Fruit fly (Drosophila melanogaster): Measurements from ENCODE around the gene CG32152.

The CG32152 gene

DNA sequence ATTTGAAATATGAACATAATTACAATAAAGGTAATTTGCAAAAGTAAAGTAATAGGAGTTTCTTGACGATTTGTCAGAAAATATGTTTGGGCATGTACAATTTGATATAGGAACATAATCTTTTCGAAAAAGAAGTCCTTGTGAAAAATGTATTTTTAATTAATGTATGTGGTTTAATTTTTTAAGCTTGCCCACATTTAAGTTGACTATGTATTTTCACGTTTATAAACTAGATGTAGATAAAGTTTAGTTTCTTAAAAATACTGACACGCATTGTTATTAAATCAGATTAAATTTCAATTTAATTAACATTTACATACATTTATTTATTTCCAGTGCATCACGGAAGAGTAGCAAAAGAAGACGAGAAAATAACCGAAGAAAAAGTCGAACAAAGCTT is 32.7 kb upstream of the CG32152 start:
- peak; percentile 67 for TF ChIP-seq brk (GFP tag; optimal IDR thresholded peaks at IDR 0.05)
- no peak for TF ChIP-seq Dif (GFP tag; optimal IDR thresholded peaks at IDR 0.05; ENCODE audit: partially characterized antibody)
- TF ChIP-seq Mio (GFP tag; optimal IDR thresholded peaks at IDR 0.05) = no peak
- TF ChIP-seq sv (GFP tag; optimal IDR thresholded peaks at IDR 0.05) = no peak
- peak; percentile 18 for TF ChIP-seq Hnf4 (GFP tag; optimal IDR thresholded peaks at IDR 0.05)
- TF ChIP-seq Sp1 (GFP tag; optimal IDR thresholded peaks at IDR 0.05) = peak; percentile 82
- no peak for TF ChIP-seq dl (GFP tag; optimal IDR thresholded peaks at IDR 0.05; ENCODE audit: insufficient read depth in 1 of 2, partially characterized antibody in 2 of 2)
- peak; percentile 64 for TF ChIP-seq h (GFP tag; optimal IDR thresholded peaks at IDR 0.05)
- no peak for TF ChIP-seq CrebA (GFP tag; optimal IDR thresholded peaks at IDR 0.05; ENCODE audit: borderline replicate concordance)
- peak; percentile 59 for TF ChIP-seq rgr (GFP tag; optimal IDR thresholded peaks at IDR 0.05)
- TF ChIP-seq sage (GFP tag; optimal IDR thresholded peaks at IDR 0.05) = no peak
- peak; percentile 4 for TF ChIP-seq woc (GFP tag; optimal IDR thresholded peaks at IDR 0.05)
- TF ChIP-seq OdsH (GFP tag; optimal IDR thresholded peaks at IDR 0.05) = peak; percentile 29
- TF ChIP-seq pan (optimal IDR thresholded peaks at IDR 0.05) = no peak
- peak; percentile 50 for TF ChIP-seq ey (GFP tag; optimal IDR thresholded peaks at IDR 0.05)
- peak; percentile 29 for TF ChIP-seq dmrt93B (GFP tag; optimal IDR thresholded peaks at IDR 0.05)
- TF ChIP-seq HLH106 (tag; optimal IDR thresholded peaks at IDR 0.05) = peak; percentile 64
- peak; percentile 71 for TF ChIP-seq fru (GFP tag; optimal IDR thresholded peaks at IDR 0.05)
- peak; percentile 58 for TF ChIP-seq tai (GFP tag; optimal IDR thresholded peaks at IDR 0.05)
- TF ChIP-seq Dfd (GFP tag; optimal IDR thresholded peaks at IDR 0.05) = no peak
- peak; percentile 28 for TF ChIP-seq Jra (GFP tag; optimal IDR thresholded peaks at IDR 0.05)
- peak in 1 of 2 experiments; percentile 57 for TF ChIP-seq foxo (GFP tag; optimal IDR thresholded peaks at IDR 0.05)
- TF ChIP-seq dsf (GFP tag; optimal IDR thresholded peaks at IDR 0.05; ENCODE audit: borderline replicate concordance) = no peak
- peak; percentile 61 for TF ChIP-seq br (GFP tag; optimal IDR thresholded peaks at IDR 0.05)
- TF ChIP-seq GATAd (GFP tag; optimal IDR thresholded peaks at IDR 0.05) = no peak
- peak; percentile 41 for TF ChIP-seq psq (GFP tag; optimal IDR thresholded peaks at IDR 0.05)

DNA sequence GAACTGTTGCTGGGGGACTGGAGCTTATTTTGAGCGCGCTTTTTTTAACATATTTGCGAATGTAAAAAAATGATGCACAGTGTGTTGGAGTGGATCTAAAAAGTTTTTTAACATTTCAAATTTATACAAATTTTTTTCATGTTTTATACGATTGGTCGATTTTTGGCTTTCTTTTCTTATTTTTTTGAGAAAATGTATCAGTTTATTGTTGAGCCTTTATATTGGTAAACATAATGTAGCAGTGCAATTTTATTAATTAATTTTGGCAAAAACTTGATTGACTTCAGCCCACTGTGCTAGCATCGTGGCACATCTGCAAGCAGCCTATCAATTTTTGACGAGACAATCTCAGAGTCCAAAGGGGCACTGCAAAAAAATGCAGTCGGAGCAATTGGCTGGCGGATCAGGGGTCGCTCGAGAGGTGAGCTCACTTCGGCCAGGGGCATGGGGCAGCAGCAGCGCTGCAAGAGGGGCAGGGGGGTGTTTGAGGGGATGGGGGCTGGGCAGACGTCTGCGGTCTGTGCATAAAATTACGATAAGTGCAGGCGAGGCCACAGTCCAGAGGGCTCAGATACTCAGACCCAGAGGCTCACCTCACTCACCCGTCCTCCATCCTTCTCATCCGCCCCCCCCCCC is 31.9 kb upstream of the CG32152 start:
- TF ChIP-seq tai (GFP tag; optimal IDR thresholded peaks at IDR 0.05) = peak; percentile 44
- TF ChIP-seq usp (GFP tag; optimal IDR thresholded peaks at IDR 0.05) = no peak
- TF ChIP-seq rgr (GFP tag; optimal IDR thresholded peaks at IDR 0.05) = peak; percentile 83
- peak; percentile 75 for TF ChIP-seq brk (GFP tag; optimal IDR thresholded peaks at IDR 0.05)
- no peak for TF ChIP-seq N (GFP tag; optimal IDR thresholded peaks at IDR 0.05)
- TF ChIP-seq Jra (GFP tag; optimal IDR thresholded peaks at IDR 0.05) = peak; percentile 40
- peak; percentile 66 for TF ChIP-seq CrebA (GFP tag; optimal IDR thresholded peaks at IDR 0.05; ENCODE audit: borderline replicate concordance)
- peak; percentile 87 for TF ChIP-seq ey (GFP tag; optimal IDR thresholded peaks at IDR 0.05)
- peak; percentile 28 for TF ChIP-seq Rel (GFP tag; optimal IDR thresholded peaks at IDR 0.05)
- peak; percentile 40 for TF ChIP-seq Rel (tag; optimal IDR thresholded peaks at IDR 0.05)
- peak; percentile 61 for TF ChIP-seq CG32264 (GFP tag; optimal IDR thresholded peaks at IDR 0.05)
- peak; percentile 85 for TF ChIP-seq Sp1 (GFP tag; optimal IDR thresholded peaks at IDR 0.05)
- TF ChIP-seq Dfd (GFP tag; optimal IDR thresholded peaks at IDR 0.05) = no peak
- peak in 1 of 2 experiments; percentile 18 for TF ChIP-seq dl (GFP tag; optimal IDR thresholded peaks at IDR 0.05; ENCODE audit: insufficient read depth in 1 of 2, partially characterized antibody in 2 of 2)
- no peak for TF ChIP-seq Myc (optimal IDR thresholded peaks at IDR 0.05)
- TF ChIP-seq fru (GFP tag; optimal IDR thresholded peaks at IDR 0.05) = peak; percentile 91
- TF ChIP-seq CG9705 (GFP tag; optimal IDR thresholded peaks at IDR 0.05) = peak; percentile 34
- TF ChIP-seq h (GFP tag; optimal IDR thresholded peaks at IDR 0.05) = peak; percentile 87
- TF ChIP-seq Vsx2 (GFP tag; optimal IDR thresholded peaks at IDR 0.05; ENCODE audit: partially characterized antibody) = no peak
- TF ChIP-seq pan (optimal IDR thresholded peaks at IDR 0.05) = no peak
- no peak for TF ChIP-seq Abd-B (GFP tag; optimal IDR thresholded peaks at IDR 0.05)
- TF ChIP-seq Dif (GFP tag; optimal IDR thresholded peaks at IDR 0.05; ENCODE audit: partially characterized antibody) = no peak
- no peak for TF ChIP-seq GATAd (GFP tag; optimal IDR thresholded peaks at IDR 0.05)
- peak; percentile 92 for TF ChIP-seq woc (GFP tag; optimal IDR thresholded peaks at IDR 0.05)
- peak; percentile 76 for TF ChIP-seq psq (GFP tag; optimal IDR thresholded peaks at IDR 0.05)
- peak; percentile 55 for TF ChIP-seq dmrt93B (GFP tag; optimal IDR thresholded peaks at IDR 0.05)
- TF ChIP-seq foxo (GFP tag; optimal IDR thresholded peaks at IDR 0.05) = peak in 1 of 2 experiments; percentile 83
- TF ChIP-seq jim (GFP tag; optimal IDR thresholded peaks at IDR 0.05) = no peak
- TF ChIP-seq HLH106 (tag; optimal IDR thresholded peaks at IDR 0.05) = peak; percentile 80
- TF ChIP-seq Hr83 (GFP tag; optimal IDR thresholded peaks at IDR 0.05; ENCODE audit: poor library complexity, severe bottlenecking) = peak; percentile 23
- TF ChIP-seq sage (GFP tag; optimal IDR thresholded peaks at IDR 0.05) = peak; percentile 85
- peak; percentile 73 for TF ChIP-seq Hnf4 (GFP tag; optimal IDR thresholded peaks at IDR 0.05)
- TF ChIP-seq lola (GFP tag; optimal IDR thresholded peaks at IDR 0.05) = no peak
- TF ChIP-seq sv (GFP tag; optimal IDR thresholded peaks at IDR 0.05) = no peak
- TF ChIP-seq br (GFP tag; optimal IDR thresholded peaks at IDR 0.05) = peak; percentile 84
- no peak for TF ChIP-seq dsf (GFP tag; optimal IDR thresholded peaks at IDR 0.05; ENCODE audit: borderline replicate concordance)
- TF ChIP-seq OdsH (GFP tag; optimal IDR thresholded peaks at IDR 0.05) = peak; percentile 87
- TF ChIP-seq Mio (GFP tag; optimal IDR thresholded peaks at IDR 0.05) = no peak
- no peak for TF ChIP-seq Hr78 (GFP tag; optimal IDR thresholded peaks at IDR 0.05)

All from whole organism, wandering third instar larva.